Worm (Caenorhabditis elegans) whole organism, L4 larva: ENCODE measurements around the gene sma-6.
A peak's percentile ranks its signal among the peaks of the same experiment; 100 is the strongest.

Source experiments
- F37D6.2 ChIP-seq: sonication (generic microtip); optimal IDR thresholded peaks from 2 replicates; lab custom pipeline; 2016; ENCODE audit warnings: mild to moderate bottlenecking, missing genetic modification characterization, missing compliant biosample characterization
- F44E2.7 ChIP-seq: fragments of 200-800 bp; sonication (Bioruptor generic); IDR thresholded peaks from 2 replicates; pipeline ENCODE4 v2.1.2; 2022; ENCODE audit warnings: missing genetic modification characterization, missing compliant biosample characterization
- Y105C5A.15 ChIP-seq: fragments of 200-800 bp; sonication (Bioruptor generic); IDR thresholded peaks from 2 replicates; pipeline ENCODE4 v1.3.6; 2022; ENCODE audit warnings: missing genetic modification characterization, missing compliant biosample characterization
- Y48G9A.11 ChIP-seq: fragments of 200-800 bp; sonication (Bioruptor generic); IDR thresholded peaks from 2 replicates; pipeline ENCODE4 v1.3.6; 2022; ENCODE audit warnings: missing genetic modification reagents, missing genetic modification characterization, missing compliant biosample characterization
- ZK546.5 ChIP-seq, 2 experiments: sonication (generic microtip); optimal IDR thresholded peaks; 2 replicates each; lab custom pipeline; 2017; ENCODE audit warnings: missing biosample characterization in 2 of 2, missing genetic modification characterization in 2 of 2
- aha-1 ChIP-seq: fragments of 150-350 bp; peaks from one replicate; lab custom pipeline; 2014; ENCODE audit warnings: missing biosample characterization, missing genetic modification characterization
- ama-1 ChIP-seq: fragments of 150-350 bp; optimal IDR thresholded peaks from 2 replicates; lab custom pipeline; 2014; ENCODE audit warnings: inconsistent platforms, mixed read lengths
- ceh-28 ChIP-seq: fragments of 150-350 bp; optimal IDR thresholded peaks from 2 replicates; lab custom pipeline; 2014; ENCODE audit warnings: missing biosample characterization, missing genetic modification reagents, missing genetic modification characterization
- ceh-44 ChIP-seq: fragments of 200-800 bp; sonication (Bioruptor generic); IDR thresholded peaks from 2 replicates; pipeline ENCODE4 v1.3.6; 2022; ENCODE audit warnings: missing genetic modification reagents, missing genetic modification characterization, missing compliant biosample characterization
- ceh-62 ChIP-seq: sonication (generic microtip); optimal IDR thresholded peaks from 2 replicates; lab custom pipeline; 2017; ENCODE audit warnings: missing biosample characterization, missing genetic modification characterization
- ces-1 ChIP-seq: fragments of 150-350 bp; sonication (generic microtip); optimal IDR thresholded peaks from 4 replicates; lab custom pipeline; 2014; ENCODE audit warnings: missing biosample characterization, missing genetic modification reagents, missing genetic modification characterization
- cey-2 ChIP-seq: sonication (generic microtip); optimal IDR thresholded peaks from 3 replicates; lab custom pipeline; 2017; ENCODE audit warnings: missing genetic modification characterization, mild to moderate bottlenecking, missing compliant biosample characterization, antibody characterized with exemption, borderline replicate concordance; ENCODE audit not compliant: insufficient read depth
- daf-16 ChIP-seq, 3 experiments: sonication (generic microtip); optimal IDR thresholded peaks; 2 replicates each; lab custom pipeline; 2016 to 2017; ENCODE audit warnings: missing genetic modification characterization in 3 of 3, missing genetic modification reagents in 3 of 3, mild to moderate bottlenecking in 2 of 3, missing compliant biosample characterization in 2 of 3, missing biosample characterization in 1 of 3, moderate library complexity in 1 of 3
- daf-19 ChIP-seq: fragments of 200-800 bp; sonication (Bioruptor generic); conservative IDR thresholded peaks from 2 replicates; pipeline ENCODE4 v1.3.6; 2022; ENCODE audit warnings: missing genetic modification characterization, missing compliant biosample characterization
- dmd-6 ChIP-seq: fragments of 200-800 bp; sonication (Bioruptor generic); IDR thresholded peaks from 2 replicates; pipeline ENCODE4 v1.3.6; 2022; ENCODE audit warnings: missing genetic modification reagents, missing genetic modification characterization, missing compliant biosample characterization
- duxl-1 ChIP-seq: sonication (generic microtip); optimal IDR thresholded peaks from 2 replicates; lab custom pipeline; 2016; ENCODE audit warnings: mild to moderate bottlenecking, missing genetic modification characterization, moderate library complexity, missing compliant biosample characterization; ENCODE audit not compliant: poor library complexity
- dve-1 ChIP-seq: sonication (generic microtip); optimal IDR thresholded peaks from 2 replicates; lab custom pipeline; 2017; ENCODE audit warnings: antibody characterized with exemption, mild to moderate bottlenecking, missing genetic modification characterization, missing compliant biosample characterization; ENCODE audit not compliant: insufficient read depth
- egl-27 ChIP-seq: sonication (generic microtip); optimal IDR thresholded peaks from 3 replicates; lab custom pipeline; 2017; ENCODE audit warnings: missing biosample characterization, missing genetic modification reagents, missing genetic modification characterization
- fkh-10 ChIP-seq: fragments of 150-350 bp; optimal IDR thresholded peaks from 2 replicates; lab custom pipeline; 2014; ENCODE audit warnings: missing biosample characterization, missing genetic modification reagents, missing genetic modification characterization
- hlh-30 ChIP-seq: sonication (generic microtip); optimal IDR thresholded peaks from 2 replicates; lab custom pipeline; 2017; ENCODE audit warnings: antibody characterized with exemption, mild to moderate bottlenecking, missing genetic modification characterization, missing compliant biosample characterization; ENCODE audit not compliant: insufficient read depth
- hmg-1.1 ChIP-seq: fragments of 200-800 bp; sonication (Bioruptor generic); IDR thresholded peaks from 2 replicates; pipeline ENCODE4 v1.3.6; 2022; ENCODE audit warnings: missing genetic modification reagents, missing genetic modification characterization, missing compliant biosample characterization
- lin-29 ChIP-seq: fragments of 200-800 bp; sonication (Bioruptor generic); IDR thresholded peaks from 2 replicates; pipeline ENCODE4 v1.3.6; 2022; ENCODE audit warnings: missing genetic modification reagents, missing genetic modification characterization, missing compliant biosample characterization
- lin-38 ChIP-seq: fragments of 200-800 bp; sonication (Bioruptor generic); IDR thresholded peaks from 2 replicates; pipeline ENCODE4 v1.3.6; 2022; ENCODE audit warnings: missing genetic modification reagents, missing genetic modification characterization, missing compliant biosample characterization
- lir-3 ChIP-seq: sonication (generic microtip); optimal IDR thresholded peaks from 2 replicates; lab custom pipeline; 2016; ENCODE audit warnings: mild to moderate bottlenecking, missing genetic modification characterization, missing compliant biosample characterization
- madf-9 ChIP-seq: fragments of 200-800 bp; sonication (Bioruptor generic); conservative IDR thresholded peaks from 2 replicates; pipeline ENCODE4 v1.3.6; 2022; ENCODE audit warnings: missing genetic modification reagents, missing genetic modification characterization, missing compliant biosample characterization
- mdl-1 ChIP-seq, 2 experiments: fragments of 150-350 bp in 1 of 2; sonication (generic microtip) in 1 of 2; optimal IDR thresholded peaks; 2 replicates each; lab custom pipeline; 2014 to 2017; ENCODE audit warnings: missing biosample characterization in 2 of 2, missing genetic modification characterization in 2 of 2
- mep-1 ChIP-seq: fragments of 150-350 bp; sonication (generic microtip); optimal IDR thresholded peaks from 3 replicates; lab custom pipeline; 2014; ENCODE audit warnings: missing biosample characterization, missing genetic modification characterization
- mxl-2 ChIP-seq: fragments of 200-800 bp; sonication (Bioruptor generic); conservative IDR thresholded peaks from 2 replicates; pipeline ENCODE4 v1.3.6; 2022; ENCODE audit warnings: missing genetic modification reagents, missing genetic modification characterization, missing compliant biosample characterization
- mxl-3 ChIP-seq: fragments of 200-800 bp; sonication (Bioruptor generic); optimal IDR thresholded peaks from 2 replicates; lab custom pipeline; 2018; ENCODE audit warnings: mild to moderate bottlenecking, missing genetic modification characterization, missing compliant biosample characterization
- nhr-11 ChIP-seq: fragments of 150-350 bp; optimal IDR thresholded peaks from 2 replicates; lab custom pipeline; 2014; ENCODE audit warnings: missing biosample characterization, missing genetic modification characterization
- nhr-25 ChIP-seq: sonication (generic microtip); optimal IDR thresholded peaks from 2 replicates; lab custom pipeline; 2017; ENCODE audit warnings: missing genetic modification characterization, mild to moderate bottlenecking, missing compliant biosample characterization, antibody characterized with exemption, moderate library complexity, borderline replicate concordance; ENCODE audit not compliant: insufficient read depth
- nhr-28 ChIP-seq: fragments of 150-350 bp; optimal IDR thresholded peaks from 2 replicates; lab custom pipeline; 2014; ENCODE audit warnings: missing biosample characterization, missing genetic modification characterization
- nhr-41 ChIP-seq: fragments of 200-800 bp; sonication (Bioruptor generic); IDR thresholded peaks from 2 replicates; pipeline ENCODE4 v1.3.6; 2022; ENCODE audit warnings: missing genetic modification reagents, missing genetic modification characterization, missing compliant biosample characterization
- nhr-42 ChIP-seq: fragments of 200-800 bp; sonication (Bioruptor generic); IDR thresholded peaks from 2 replicates; pipeline ENCODE4 v1.3.6; 2022; ENCODE audit warnings: missing genetic modification characterization, missing compliant biosample characterization
- nhr-48 ChIP-seq: sonication (generic microtip); optimal IDR thresholded peaks from 2 replicates; lab custom pipeline; 2016; ENCODE audit warnings: mild to moderate bottlenecking, missing genetic modification characterization, missing compliant biosample characterization
- nhr-77 ChIP-seq: fragments of 150-350 bp; optimal IDR thresholded peaks from 2 replicates; lab custom pipeline; 2014; ENCODE audit warnings: missing biosample characterization, missing genetic modification characterization
- php-3 ChIP-seq: fragments of 200-800 bp; sonication (Bioruptor generic); IDR thresholded peaks from 2 replicates; pipeline ENCODE4 v1.3.6; 2022; ENCODE audit warnings: missing genetic modification reagents, missing genetic modification characterization, missing compliant biosample characterization
- pqm-1 ChIP-seq: sonication (generic microtip); optimal IDR thresholded peaks from 2 replicates; lab custom pipeline; 2017; ENCODE audit warnings: missing biosample characterization, missing genetic modification characterization
- rbr-2 ChIP-seq: sonication (generic microtip); optimal IDR thresholded peaks from 2 replicates; lab custom pipeline; 2016; ENCODE audit warnings: missing genotype, missing genetic modification characterization, missing compliant biosample characterization
- set-16 ChIP-seq: fragments of 200-800 bp; sonication (Bioruptor generic); IDR thresholded peaks from 2 replicates; pipeline ENCODE4 v1.3.6; 2022; ENCODE audit warnings: missing genetic modification reagents, missing genetic modification characterization, missing compliant biosample characterization
- skn-1 ChIP-seq: fragments of 150-350 bp; optimal IDR thresholded peaks from 2 replicates; lab custom pipeline; 2014; ENCODE audit warnings: missing biosample characterization, missing genetic modification characterization
- snpc-4 ChIP-seq: fragments of 150-350 bp; optimal IDR thresholded peaks from 2 replicates; lab custom pipeline; 2014; ENCODE audit warnings: missing biosample characterization, missing genetic modification characterization
- spr-1 ChIP-seq: sonication (generic microtip); optimal IDR thresholded peaks from 2 replicates; lab custom pipeline; 2016; ENCODE audit warnings: mild to moderate bottlenecking, missing genetic modification characterization, missing compliant biosample characterization
- spr-3 ChIP-seq: fragments of 200-800 bp; sonication (Bioruptor generic); optimal IDR thresholded peaks from 2 replicates; lab custom pipeline; 2018; ENCODE audit warnings: mild to moderate bottlenecking, missing genetic modification characterization, missing compliant biosample characterization
- tra-1 ChIP-seq: fragments of 200-800 bp; sonication (Bioruptor generic); IDR thresholded peaks from 2 replicates; pipeline ENCODE4 v1.3.6; 2022; ENCODE audit warnings: missing genetic modification reagents, missing genetic modification characterization, missing compliant biosample characterization
- unc-130 ChIP-seq: sonication (generic microtip); optimal IDR thresholded peaks from 2 replicates; lab custom pipeline; 2016; ENCODE audit warnings: missing genetic modification reagents, missing genetic modification characterization, missing compliant biosample characterization
- zfp-3 ChIP-seq: fragments of 200-800 bp; sonication (Bioruptor generic); conservative IDR thresholded peaks from 2 replicates; pipeline ENCODE4 v1.3.6; 2022; ENCODE audit warnings: missing genetic modification reagents, missing genetic modification characterization, missing compliant biosample characterization
- ztf-11 ChIP-seq: fragments of 150-350 bp; optimal IDR thresholded peaks from 2 replicates; lab custom pipeline; 2014; ENCODE audit warnings: missing biosample characterization, missing genetic modification characterization
- ztf-7 ChIP-seq: fragments of 150-350 bp; optimal IDR thresholded peaks from 2 replicates; lab custom pipeline; 2014; ENCODE audit warnings: missing biosample characterization, missing genetic modification characterization

Gene sma-6

DNA sequence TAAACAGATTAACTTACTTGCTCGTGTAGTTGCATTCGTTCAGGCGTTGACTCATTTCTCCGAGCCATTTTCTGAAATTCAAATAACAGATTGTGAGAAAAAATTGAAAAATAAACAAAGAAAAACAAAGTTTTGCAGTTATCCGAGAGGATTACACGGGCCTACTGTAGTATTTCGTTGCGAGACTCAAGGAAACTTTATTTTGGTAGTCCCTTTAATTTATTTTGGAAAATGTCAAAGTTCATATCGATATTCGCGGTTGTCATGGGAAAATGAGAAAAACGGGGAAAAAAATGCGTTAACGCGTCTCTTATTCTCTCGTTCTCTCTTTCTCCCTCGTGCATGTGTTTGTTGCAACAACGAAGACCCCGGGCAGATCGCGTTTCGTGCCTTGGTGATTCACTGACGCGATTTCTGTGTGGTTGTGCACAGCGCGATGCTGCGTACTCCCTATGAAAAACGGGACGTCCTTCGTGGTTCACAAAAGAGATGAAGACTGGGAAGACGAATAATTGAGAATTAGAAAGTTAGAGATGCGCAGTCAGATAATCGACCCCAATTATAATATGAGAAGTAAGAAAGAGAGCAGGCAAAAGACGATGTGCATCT, 7.0 kb downstream of the sma-6 start, which contains the start of gene set-4 (continued):
- peak; percentile 69 for TF ChIP-seq ama-1 (lab: Kevin White, UChicago)
- peak; percentile 22; the same call in 1 of the 2 replicates for TF ChIP-seq nhr-41 (GFP tag; lab: Robert Waterston, UW)
- TF ChIP-seq ceh-44 (GFP tag; lab: Robert Waterston, UW) = no peak
- peak; percentile 94 for TF ChIP-seq dve-1 (tag; lab: Kevin White, UChicago)
- no peak for TF ChIP-seq lir-3 (tag; lab: Kevin White, UChicago)
- TF ChIP-seq set-16 (GFP tag; lab: Robert Waterston, UW) = peak; percentile 25; the same call in 1 of the 2 replicates
- TF ChIP-seq Y105C5A.15 (GFP tag; lab: Robert Waterston, UW) = no peak
- no peak for TF ChIP-seq ceh-62
- no peak for TF ChIP-seq skn-1 (tag; lab: Kevin White, UChicago)
- 0 out of 2 replicates have a peak, but pooled peaks have one; percentile 65 for TF ChIP-seq zfp-3 (GFP tag; lab: Robert Waterston, UW)
- TF ChIP-seq aha-1 (tag; lab: Kevin White, UChicago) = peak; percentile 99
- TF ChIP-seq daf-16 (GFP tag; optimal IDR thresholded peaks at IDR 0.05; lab: Kevin White, UChicago) = peak; percentile 50 to 86
- peak; percentile 75 for TF ChIP-seq daf-16 (tag; optimal IDR thresholded peaks at IDR 0.05; lab: Kevin White, UChicago)
- TF ChIP-seq nhr-25 (tag; lab: Kevin White, UChicago) = peak; percentile 85
- peak; percentile 90 for TF ChIP-seq lin-38 (GFP tag; lab: Robert Waterston, UW)
- TF ChIP-seq madf-9 (GFP tag; lab: Robert Waterston, UW) = peak; percentile 64; the same call in 1 of the 2 replicates
- peak; percentile 87 for TF ChIP-seq tra-1 (GFP tag; lab: Robert Waterston, UW)
- TF ChIP-seq nhr-28 (tag; lab: Kevin White, UChicago) = peak; percentile 86
- TF ChIP-seq pqm-1 = peak; percentile 32
- TF ChIP-seq mxl-3 (GFP tag; lab: Kevin White, UChicago) = peak; percentile 96
- peak; percentile 88 for TF ChIP-seq hmg-1.1 (GFP tag; lab: Robert Waterston, UW)
- TF ChIP-seq cey-2 = no peak
- peak; percentile 81 for TF ChIP-seq nhr-77 (tag; lab: Kevin White, UChicago)
- TF ChIP-seq Y48G9A.11 (GFP tag; lab: Robert Waterston, UW) = no peak
- TF ChIP-seq ZK546.5 (tag; optimal IDR thresholded peaks at IDR 0.05; lab: Kevin White, UChicago) = no peak
- 0 out of 2 replicates have a peak, but pooled peaks have one; percentile 20 for TF ChIP-seq php-3
- TF ChIP-seq duxl-1 (tag; lab: Kevin White, UChicago) = peak; percentile 77
- TF ChIP-seq daf-19 = 0 out of 2 replicates have a peak, but pooled peaks have one; percentile 59
- peak; percentile 16 for TF ChIP-seq ztf-11
- peak; percentile 96 for TF ChIP-seq rbr-2 (tag; lab: Kevin White, UChicago)
- peak; percentile 85 for TF ChIP-seq nhr-42
- TF ChIP-seq fkh-10 = peak; percentile 95
- TF ChIP-seq nhr-11 (tag; lab: Kevin White, UChicago) = peak; percentile 89
- TF ChIP-seq nhr-48 (tag; lab: Kevin White, UChicago) = peak; percentile 71
- no peak for TF ChIP-seq egl-27 (tag; lab: Kevin White, UChicago)
- TF ChIP-seq spr-1 (tag; lab: Kevin White, UChicago) = peak; percentile 87
- TF ChIP-seq hlh-30 (tag; lab: Kevin White, UChicago) = peak; percentile 95
- peak; percentile 72 for TF ChIP-seq ztf-7 (tag; lab: Kevin White, UChicago)
- TF ChIP-seq unc-130 = peak; percentile 48
- TF ChIP-seq mep-1 (tag; lab: Kevin White, UChicago) = peak; percentile 96

ce11 chrII:6333887-6334286, 9.6 kb downstream of the sma-6 start, which contains the start of gene ttc-39B:
TSS of gene ttc-39B (minus strand) at chrII:6333987.
- no peak for TF ChIP-seq mxl-2 (GFP tag; lab: Robert Waterston, UW)
- TF ChIP-seq snpc-4 (tag; lab: Kevin White, UChicago) = no peak
- TF ChIP-seq ceh-28 = no peak
- TF ChIP-seq lin-29 (GFP tag; lab: Robert Waterston, UW) = no peak
- TF ChIP-seq ces-1 (GFP tag; lab: Kevin White, UChicago) = no peak
- no peak for TF ChIP-seq dmd-6 (GFP tag; lab: Robert Waterston, UW)
- TF ChIP-seq nhr-11 (tag; lab: Kevin White, UChicago) = no peak
- no peak for TF ChIP-seq mdl-1 (tag; optimal IDR thresholded peaks at IDR 0.05; lab: Kevin White, UChicago)
- TF ChIP-seq F44E2.7 = no peak
- TF ChIP-seq F37D6.2 (tag; lab: Kevin White, UChicago) = no peak
- TF ChIP-seq Y105C5A.15 (GFP tag; lab: Robert Waterston, UW) = no peak
- no peak for TF ChIP-seq php-3
- no peak for TF ChIP-seq spr-3 (GFP tag; lab: Kevin White, UChicago)
